Worm (Caenorhabditis elegans) whole organism, L3 larva: Measurements from ENCODE around the gene nlp-59.

ENCODE experiments used
- R02D3.7 ChIP-seq: fragments of 150-350 bp; optimal IDR thresholded peaks from 2 replicates; lab custom pipeline; 2014; ENCODE audit warnings: missing biosample characterization, missing genetic modification characterization
- aly-2 ChIP-seq: fragments of 150-350 bp; optimal IDR thresholded peaks from 2 replicates; lab custom pipeline; 2014; ENCODE audit warnings: missing biosample characterization, missing genetic modification characterization
- fkh-10 ChIP-seq: sonication (generic microtip); optimal IDR thresholded peaks from 2 replicates; lab custom pipeline; 2017; ENCODE audit warnings: missing biosample characterization, missing genetic modification reagents, missing genetic modification characterization
- hmg-11 ChIP-seq: sonication (generic microtip); optimal IDR thresholded peaks from 2 replicates; lab custom pipeline; 2016; ENCODE audit warnings: missing genetic modification characterization, missing compliant biosample characterization
- lin-39 ChIP-seq: fragments of 150-350 bp; optimal IDR thresholded peaks from 2 replicates; lab custom pipeline; 2018; ENCODE audit warnings: missing biosample characterization, missing genetic modification reagents, missing genetic modification characterization
- pha-4 ChIP-seq: fragments of 150-350 bp; optimal IDR thresholded peaks from 2 replicates; lab custom pipeline; 2014; ENCODE audit warnings: missing biosample characterization, missing genetic modification reagents, missing genetic modification characterization
- snpc-4 ChIP-seq: fragments of 150-350 bp; optimal IDR thresholded peaks from 2 replicates; lab custom pipeline; 2014; ENCODE audit warnings: missing biosample characterization, missing genetic modification characterization

- TF ChIP-seq snpc-4 (tag; lab: Kevin White, UChicago) (no peak), lin-39 (tag; lab: Kevin White, UChicago) (no peak), pha-4 (tag; lab: Kevin White, UChicago) (no peak), hmg-11 (tag; lab: Kevin White, UChicago) (no peak), fkh-10 (GFP tag; lab: Kevin White, UChicago) (no peak), aly-2 (tag; lab: Kevin White, UChicago) (no peak), R02D3.7 (tag; lab: Kevin White, UChicago) (no peak)
Measured at ce11 chrV:14996236-14996635, 25.0 kb downstream of the nlp-59 start, which contains the start of gene irld-14.
